Fruit fly (Drosophila melanogaster): ENCODE measurements around the gene CG7903.

Gene CG7903

dm6 chr3R:29969347-29969746 lies 25.7 kb downstream of the CG7903 start, which contains the start of gene TkR99D:
TkR99D (minus strand) TSS chr3R:29969447.
- TF ChIP-seq CG34367 (tag; optimal IDR thresholded peaks at IDR 0.05) = no peak
- TF ChIP-seq CG12605 (GFP tag; IDR thresholded peaks at IDR 0.05) = no peak
- no peak for TF ChIP-seq CG10348 (GFP tag; IDR thresholded peaks at IDR 0.05)

- TF ChIP-seq CG9948 (tag; optimal IDR thresholded peaks at IDR 0.05) = no peak
- no peak for TF ChIP-seq CG32121 (GFP tag; IDR thresholded peaks at IDR 0.05)
- TF ChIP-seq CG4496 (GFP tag; IDR thresholded peaks at IDR 0.05) = no peak
- TF ChIP-seq CG14655 (GFP tag; optimal IDR thresholded peaks at IDR 0.05) = no peak
Observed at dm6 chr3R:29963102-29963501, 31.9 kb downstream of the CG7903 start.

- peak; percentile 34 for TF ChIP-seq CG8159 (tag; optimal IDR thresholded peaks at IDR 0.05)
- no peak for TF ChIP-seq Pif1A (GFP tag; optimal IDR thresholded peaks at IDR 0.05)
- no peak for TF ChIP-seq fd96Ca (GFP tag; IDR thresholded peaks at IDR 0.05)
- peak; percentile 58; the same call in 2 of the 3 replicates for TF ChIP-seq CG4496 (GFP tag; IDR thresholded peaks at IDR 0.05)
- TF ChIP-seq CG13204 (GFP tag; optimal IDR thresholded peaks at IDR 0.05) = no peak
- peak; percentile 9 for TF ChIP-seq CG14655 (GFP tag; optimal IDR thresholded peaks at IDR 0.05)
- no peak for TF ChIP-seq CG9948 (tag; optimal IDR thresholded peaks at IDR 0.05)
- no peak for TF ChIP-seq EcR (GFP tag; optimal IDR thresholded peaks at IDR 0.05)
Observed at dm6 chr3R:29959329-29959728, 35.7 kb downstream of the CG7903 start.

Measured in whole organism, pupa.